Fruit fly (Drosophila melanogaster) Kc167 (cell line): ENCODE data around the gene CG14440.

Source experiments
- h ChIP-seq: fragments of >200 bp; optimal IDR thresholded peaks from 3 replicates; lab custom pipeline; 2018; ENCODE audit warnings: missing external identifiers
- insv ChIP-seq: fragments of >200 bp; optimal IDR thresholded peaks from 3 replicates; lab custom pipeline; 2018; ENCODE audit warnings: missing external identifiers

- TF ChIP-seq insv (lab: Kevin White, UChicago), result no peak
- TF ChIP-seq h, result no peak
Measured at dm6 chrX:6678635-6679501, 19.5 kb downstream of the CG14440 start, which contains the start of gene ND-ASHI.
